Fruit fly (Drosophila melanogaster) whole organism, embryonic: ENCODE measurements around the gene CG42591.

Experiments used
- Atf6 ChIP-seq: fragments of 200-800 bp; sonication (Bioruptor generic); IDR thresholded peaks from 2 replicates; pipeline ENCODE4 v1.3.6; 2022; ENCODE audit warnings: missing biosample characterization, missing genetic modification characterization
- Bgb ChIP-seq: fragments of 200-800 bp; sonication (Bioruptor generic); IDR thresholded peaks from 2 replicates; pipeline ENCODE4 v1.3.6; 2022; ENCODE audit warnings: missing biosample characterization, missing genetic modification characterization; ENCODE audit not compliant: partially characterized antibody
- CG11085 ChIP-seq: fragments of 200-800 bp; sonication (Bioruptor generic); IDR thresholded peaks from 2 replicates; pipeline ENCODE4 v1.3.6; 2022; ENCODE audit warnings: missing biosample characterization, missing genetic modification characterization
- CG11696 ChIP-seq: fragments of 200-800 bp; sonication (Bioruptor generic); IDR thresholded peaks from 2 replicates; pipeline ENCODE4 v1.3.6; 2022; ENCODE audit warnings: missing biosample characterization, missing genetic modification characterization
- CG12071 ChIP-seq: fragments of 200-800 bp; sonication (Bioruptor generic); optimal IDR thresholded peaks from 3 replicates; lab custom pipeline; 2018; ENCODE audit warnings: missing biosample characterization, mild to moderate bottlenecking, missing genetic modification characterization
- CG12769 ChIP-seq: fragments of 200-800 bp; sonication (Bioruptor generic); optimal IDR thresholded peaks from 2 replicates; lab custom pipeline; 2019; ENCODE audit warnings: missing biosample characterization, mild to moderate bottlenecking, missing genetic modification characterization, moderate library complexity
- CG1529 ChIP-seq: fragments of 200-800 bp; sonication (Bioruptor generic); optimal IDR thresholded peaks from 3 replicates; lab custom pipeline; 2018; ENCODE audit warnings: missing biosample characterization, missing genetic modification characterization
- CG1602 ChIP-seq: fragments of 200-800 bp; sonication (Bioruptor generic); optimal IDR thresholded peaks from 3 replicates; lab custom pipeline; 2016; ENCODE audit warnings: missing biosample characterization, missing genetic modification characterization
- CG1647 ChIP-seq: fragments of 200-800 bp; sonication (Bioruptor generic); optimal IDR thresholded peaks from 3 replicates; lab custom pipeline; 2016; ENCODE audit warnings: missing biosample characterization, missing genetic modification characterization
- CG16813 ChIP-seq: fragments of 200-800 bp; sonication (Bioruptor generic); IDR thresholded peaks from 3 replicates; pipeline ENCODE4 v1.3.6; 2022; ENCODE audit warnings: missing biosample characterization, missing genetic modification characterization; ENCODE audit not compliant: partially characterized antibody
- CG17328 ChIP-seq: fragments of 200-800 bp; sonication (Bioruptor generic); IDR thresholded peaks from 2 replicates; pipeline ENCODE4 v1.3.6; 2022; ENCODE audit warnings: missing biosample characterization, missing genetic modification characterization
- CG2199 ChIP-seq: fragments of 200-800 bp; sonication (Bioruptor generic); IDR thresholded peaks from 3 replicates; pipeline ENCODE4 v1.3.6; 2022; ENCODE audit warnings: missing biosample characterization, missing genetic modification characterization
- CG2875 ChIP-seq: fragments of 200-800 bp; sonication (Bioruptor generic); optimal IDR thresholded peaks from 2 replicates; lab custom pipeline; 2017; ENCODE audit warnings: missing biosample characterization, mild to moderate bottlenecking, missing genetic modification characterization, missing genetic modification reagents
- CG31388 ChIP-seq: fragments of 200-800 bp; sonication (Bioruptor generic); optimal IDR thresholded peaks from 2 replicates; lab custom pipeline; 2016; ENCODE audit warnings: missing biosample characterization, missing genetic modification characterization
- CG32772 ChIP-seq: fragments of 200-800 bp; sonication (Bioruptor generic); IDR thresholded peaks from 2 replicates; pipeline ENCODE4 v1.3.6; 2022; ENCODE audit warnings: missing biosample characterization, missing genetic modification characterization
- CG3726 ChIP-seq: fragments of 200-800 bp; sonication (Bioruptor generic); IDR thresholded peaks from 3 replicates; pipeline ENCODE4, ENCODE4 v1.3.6; 2022; ENCODE audit warnings: missing biosample characterization, missing genetic modification characterization
- CG6175 ChIP-seq: fragments of 200-800 bp; sonication (Bioruptor generic); IDR thresholded peaks from 3 replicates; pipeline ENCODE4 v1.3.6; 2022; ENCODE audit warnings: missing biosample characterization, missing genetic modification characterization
- CG6254 ChIP-seq: fragments of 200-800 bp; sonication (Bioruptor generic); optimal IDR thresholded peaks from 3 replicates; lab custom pipeline; 2017; ENCODE audit warnings: mild to moderate bottlenecking, missing biosample characterization, missing genetic modification reagents, missing genetic modification characterization
- CG6791 ChIP-seq: fragments of 200-800 bp; sonication (Bioruptor generic); IDR thresholded peaks from 3 replicates; pipeline ENCODE4 v1.3.6; 2022; ENCODE audit warnings: missing biosample characterization, missing genetic modification characterization; ENCODE audit not compliant: partially characterized antibody
- CG6813 ChIP-seq: fragments of 200-800 bp; sonication (Bioruptor generic); optimal IDR thresholded peaks from 2 replicates; lab custom pipeline; 2017; ENCODE audit warnings: missing biosample characterization, missing genetic modification characterization, mild to moderate bottlenecking, moderate library complexity, missing genetic modification reagents
- CG7357 ChIP-seq: fragments of 200-800 bp; sonication (Bioruptor generic); IDR thresholded peaks from 3 replicates; pipeline ENCODE4 v1.3.6; 2022; ENCODE audit warnings: missing biosample characterization, missing genetic modification characterization
- CG7556 ChIP-seq: fragments of 200-800 bp; sonication (Bioruptor generic); optimal IDR thresholded peaks from 2 replicates; lab custom pipeline; 2017; ENCODE audit warnings: missing biosample characterization, mild to moderate bottlenecking, missing genetic modification characterization
- CG9609 ChIP-seq: fragments of 200-800 bp; sonication (Bioruptor generic); optimal IDR thresholded peaks from 3 replicates; lab custom pipeline; 2016; ENCODE audit warnings: missing biosample characterization, missing genetic modification characterization
- CoRest ChIP-seq: fragments of 200-800 bp; sonication (Bioruptor generic); optimal IDR thresholded peaks from 3 replicates; lab custom pipeline; 2018; ENCODE audit warnings: missing biosample characterization, mild to moderate bottlenecking, missing genetic modification characterization, moderate library complexity
- D19B ChIP-seq: fragments of 200-800 bp; sonication (Bioruptor generic); optimal IDR thresholded peaks from 2 replicates; lab custom pipeline; 2017; ENCODE audit warnings: missing biosample characterization, mild to moderate bottlenecking, missing genetic modification characterization
- ERR ChIP-seq: fragments of 200-800 bp; sonication (Bioruptor generic); optimal IDR thresholded peaks from 2 replicates; lab custom pipeline; 2016; ENCODE audit warnings: missing biosample characterization, missing genetic modification characterization
- Hr78 ChIP-seq, 2 experiments: fragments of 200-800 bp in 1 of 2; fragments of >200 bp in 1 of 2; sonication (Bioruptor generic) in 1 of 2; optimal IDR thresholded peaks; 2 replicates each; lab custom pipeline; 2017 to 2019; ENCODE audit warnings: missing biosample characterization in 2 of 2, missing genetic modification characterization in 2 of 2, mild to moderate bottlenecking in 1 of 2, moderate library complexity in 1 of 2
- NFAT ChIP-seq: fragments of 200-800 bp; sonication (Bioruptor generic); IDR thresholded peaks from 2 replicates; pipeline ENCODE4 v1.3.6; 2022; ENCODE audit warnings: missing biosample characterization, missing genetic modification characterization
- Nf-YC ChIP-seq: fragments of 200-800 bp; optimal IDR thresholded peaks from 3 replicates; lab custom pipeline; 2019; ENCODE audit warnings: missing biosample characterization, mild to moderate bottlenecking, missing genetic modification characterization, moderate library complexity
- Poxn ChIP-seq: fragments of 200-800 bp; sonication (Bioruptor generic); IDR thresholded peaks from 2 replicates; pipeline ENCODE4 v1.3.6; 2022; ENCODE audit warnings: missing biosample characterization, missing genetic modification characterization
- Sin3A ChIP-seq: fragments of >200 bp; optimal IDR thresholded peaks from 2 replicates; lab custom pipeline; 2018
- Trl ChIP-seq, 3 experiments: fragments of >200 bp in 2 of 3; fragments of 200-800 bp in 1 of 3; sonication (Bioruptor generic) in 1 of 3; optimal IDR thresholded peaks; 2 replicates in 1 of 3; 3 replicates in 2 of 3; lab custom pipeline; 2016 to 2017; ENCODE audit warnings: missing biosample characterization in 1 of 3, missing genetic modification characterization in 1 of 3
- chinmo ChIP-seq: fragments of 200-800 bp; sonication (Bioruptor generic); IDR thresholded peaks from 4 replicates; pipeline ENCODE4 v1.3.6; 2022; ENCODE audit warnings: missing biosample characterization, missing genetic modification characterization; ENCODE audit not compliant: partially characterized antibody
- ewg ChIP-seq: fragments of 200-800 bp; sonication (Bioruptor generic); optimal IDR thresholded peaks from 3 replicates; lab custom pipeline; 2017; ENCODE audit warnings: mild to moderate bottlenecking, missing biosample characterization, missing genetic modification reagents, missing genetic modification characterization
- exex ChIP-seq: fragments of 200-800 bp; sonication (Bioruptor generic); optimal IDR thresholded peaks from 4 replicates; lab custom pipeline; 2018; ENCODE audit warnings: missing biosample characterization, mild to moderate bottlenecking, missing genetic modification characterization, moderate library complexity
- h ChIP-seq: fragments of >200 bp; optimal IDR thresholded peaks from 2 replicates; lab custom pipeline; 2017
- hbn ChIP-seq: fragments of 200-800 bp; sonication (Bioruptor generic); IDR thresholded peaks from 2 replicates; pipeline ENCODE4 v1.3.6; 2022; ENCODE audit warnings: missing biosample characterization, missing genetic modification characterization; ENCODE audit not compliant: partially characterized antibody
- lov ChIP-seq, 2 experiments: fragments of 200-800 bp in 1 of 2; fragments of >200 bp in 1 of 2; sonication (Bioruptor generic) in 1 of 2; IDR thresholded peaks in 1 of 2; optimal IDR thresholded peaks in 1 of 2; 2 replicates in 1 of 2; 3 replicates in 1 of 2; pipeline versions ENCODE4 v1.3.6 to Lab custom; 2017 to 2022; ENCODE audit warnings: missing biosample characterization in 1 of 2, missing genetic modification characterization in 1 of 2
- oc ChIP-seq: fragments of 200-800 bp; sonication (Bioruptor generic); optimal IDR thresholded peaks from 2 replicates; lab custom pipeline; 2018; ENCODE audit warnings: missing biosample characterization, mild to moderate bottlenecking, missing genetic modification characterization, moderate library complexity
- otp ChIP-seq: fragments of 200-800 bp; sonication (Bioruptor generic); IDR thresholded peaks from 3 replicates; pipeline ENCODE4, ENCODE4 v1.3.6; 2022; ENCODE audit warnings: missing biosample characterization, missing genetic modification characterization
- prd ChIP-seq, 3 experiments: fragments of >200 bp in 2 of 3; fragments of 200-800 bp in 1 of 3; sonication (Bioruptor generic) in 1 of 3; optimal IDR thresholded peaks in 2 of 3; IDR thresholded peaks in 1 of 3; 2 replicates in 2 of 3; 3 replicates in 1 of 3; pipeline versions ENCODE4 v1.3.6 to Lab custom; 2017 to 2022; ENCODE audit warnings: missing biosample characterization in 1 of 3, missing genetic modification characterization in 1 of 3
- psq ChIP-seq: fragments of 200-800 bp; sonication (Bioruptor generic); optimal IDR thresholded peaks from 2 replicates; lab custom pipeline; 2017; ENCODE audit warnings: missing biosample characterization, missing genetic modification characterization
- ranshi ChIP-seq: fragments of 200-800 bp; sonication (Bioruptor generic); IDR thresholded peaks from 2 replicates; pipeline ENCODE4 v1.3.6; 2022; ENCODE audit warnings: missing biosample characterization, missing genetic modification characterization
- schlank ChIP-seq: fragments of 200-800 bp; sonication (Bioruptor generic); optimal IDR thresholded peaks from 2 replicates; lab custom pipeline; 2018; ENCODE audit warnings: missing biosample characterization, mild to moderate bottlenecking, missing genetic modification characterization
- scrt ChIP-seq: fragments of 200-800 bp; sonication (Bioruptor generic); optimal IDR thresholded peaks from 2 replicates; lab custom pipeline; 2018; ENCODE audit warnings: missing biosample characterization, mild to moderate bottlenecking, missing genetic modification characterization, moderate library complexity
- sob ChIP-seq: fragments of 200-800 bp; sonication (Bioruptor generic); IDR thresholded peaks from 2 replicates; pipeline ENCODE4 v1.3.6; 2022; ENCODE audit warnings: missing biosample characterization, missing genetic modification characterization
- tll ChIP-seq, 2 experiments: fragments of 200-800 bp in 1 of 2; fragments of >200 bp in 1 of 2; sonication (Bioruptor generic) in 1 of 2; optimal IDR thresholded peaks; 2 replicates each; lab custom pipeline; 2017 to 2019; ENCODE audit warnings: missing biosample characterization in 2 of 2, missing genetic modification characterization in 2 of 2, mild to moderate bottlenecking in 1 of 2, moderate library complexity in 1 of 2
- trh ChIP-seq: fragments of 200-800 bp; sonication (Bioruptor generic); optimal IDR thresholded peaks from 2 replicates; lab custom pipeline; 2016; ENCODE audit warnings: missing biosample characterization, missing genetic modification characterization
- ttk ChIP-seq: fragments of 200-800 bp; sonication (Bioruptor generic); IDR thresholded peaks from 2 replicates; pipeline ENCODE4 v2.1.2; 2022; ENCODE audit warnings: missing biosample characterization, missing genetic modification characterization
- zfh2 ChIP-seq: fragments of 200-800 bp; sonication (Bioruptor generic); optimal IDR thresholded peaks from 2 replicates; lab custom pipeline; 2016; ENCODE audit warnings: missing biosample characterization, missing genetic modification characterization

Gene CG42591

dm6 chr3L:8110171-8110570, 40.4 kb upstream of the CG42591 start, which contains the start of gene Nulp1 (continued):
- TF ChIP-seq Trl (optimal IDR thresholded peaks at IDR 0.05; lab: Kevin White, UChicago) = no peak
- TF ChIP-seq Trl (GFP tag; optimal IDR thresholded peaks at IDR 0.05; lab: Kevin White, UChicago) = peak; percentile 34
- TF ChIP-seq ranshi (GFP tag; lab: Robert Waterston, UW) = no peak
- no peak for TF ChIP-seq CG12769
- TF ChIP-seq CG11085 (GFP tag; lab: Robert Waterston, UW) = no peak
- no peak for TF ChIP-seq oc (tag; lab: Kevin White, UChicago)
- TF ChIP-seq h = no peak
- TF ChIP-seq CG1602 (GFP tag; lab: Kevin White, UChicago) = no peak
- no peak for TF ChIP-seq CG1529 (GFP tag; lab: Kevin White, UChicago)
- peak; percentile 12; the same call in 1 of the 3 replicates for TF ChIP-seq CG16813 (GFP tag; lab: Robert Waterston, UW)
- no peak for TF ChIP-seq chinmo (GFP tag; lab: Robert Waterston, UW)
- peak; percentile 27 for TF ChIP-seq CG9609 (GFP tag; lab: Kevin White, UChicago)
- no peak for TF ChIP-seq CG31388 (GFP tag; lab: Kevin White, UChicago)
- TF ChIP-seq NFAT = peak; percentile 65; the same call in 1 of the 2 replicates
- no peak for TF ChIP-seq scrt (GFP tag; lab: Kevin White, UChicago)
- no peak for TF ChIP-seq CG2199 (GFP tag; lab: Robert Waterston, UW)
- TF ChIP-seq CG3726 (GFP tag; lab: Robert Waterston, UW) = no peak
- TF ChIP-seq CG12071 (GFP tag; lab: Kevin White, UChicago) = no peak
- no peak for TF ChIP-seq CG7556 (GFP tag; lab: Kevin White, UChicago)
- peak; percentile 70 for TF ChIP-seq CG32772
- peak; percentile 41 for TF ChIP-seq sob (GFP tag; lab: Robert Waterston, UW)
- no peak for TF ChIP-seq Poxn (GFP tag; lab: Robert Waterston, UW)
- no peak for TF ChIP-seq D19B (GFP tag; lab: Kevin White, UChicago)
- TF ChIP-seq Hr78 (GFP tag; optimal IDR thresholded peaks at IDR 0.05; lab: Kevin White, UChicago) = no peak
- TF ChIP-seq Atf6 (GFP tag; lab: Robert Waterston, UW) = no peak
- no peak for TF ChIP-seq exex
- TF ChIP-seq psq (GFP tag; lab: Kevin White, UChicago) = no peak
- TF ChIP-seq tll (GFP tag; optimal IDR thresholded peaks at IDR 0.05; lab: Kevin White, UChicago) = no peak
- TF ChIP-seq CoRest (tag; lab: Kevin White, UChicago) = no peak
- no peak for TF ChIP-seq hbn (GFP tag; lab: Robert Waterston, UW)
- TF ChIP-seq CG11696 = no peak
- TF ChIP-seq CG6254 = no peak
- peak; percentile 18 for TF ChIP-seq zfh2 (GFP tag; lab: Kevin White, UChicago)
- TF ChIP-seq schlank (tag; lab: Kevin White, UChicago) = no peak
- TF ChIP-seq lov (optimal IDR thresholded peaks at IDR 0.05; lab: Kevin White, UChicago) = no peak
- TF ChIP-seq lov (GFP tag; IDR thresholded peaks at IDR 0.05; lab: Robert Waterston, UW) = no peak
- TF ChIP-seq CG6175 (GFP tag; lab: Robert Waterston, UW) = no peak
- TF ChIP-seq CG7357 (GFP tag; lab: Robert Waterston, UW) = no peak
- peak; percentile 52 for TF ChIP-seq Bgb (GFP tag; lab: Robert Waterston, UW)
- no peak for TF ChIP-seq CG6791 (GFP tag; lab: Robert Waterston, UW)
- TF ChIP-seq CG1647 (GFP tag; lab: Kevin White, UChicago) = no peak
- no peak for TF ChIP-seq prd (optimal IDR thresholded peaks at IDR 0.05; lab: Kevin White, UChicago)
- TF ChIP-seq prd (GFP tag; IDR thresholded peaks at IDR 0.05; lab: Robert Waterston, UW) = no peak
- TF ChIP-seq trh (GFP tag; lab: Kevin White, UChicago) = no peak
- TF ChIP-seq CG17328 (GFP tag; lab: Robert Waterston, UW) = no peak
- TF ChIP-seq CG2875 = no peak
- no peak for TF ChIP-seq ewg (GFP tag; lab: Kevin White, UChicago)
- TF ChIP-seq ttk (GFP tag; lab: Robert Waterston, UW) = no peak
- TF ChIP-seq Nf-YC (tag; lab: Kevin White, UChicago) = no peak
- TF ChIP-seq ERR (GFP tag; lab: Kevin White, UChicago) = no peak
- no peak for TF ChIP-seq CG6813 (GFP tag; lab: Kevin White, UChicago)
- TF ChIP-seq Sin3A (lab: Kevin White, UChicago) = peak; percentile 27
- no peak for TF ChIP-seq otp
